Worm (Caenorhabditis elegans) whole organism, young adult: ENCODE results near the gene C45G9.6.
A peak's percentile ranks its signal among the peaks of the same experiment; 100 is the strongest.

ENCODE experiments used
- F22D6.2 ChIP-seq: sonication (generic microtip); optimal IDR thresholded peaks from 2 replicates; lab custom pipeline; 2016; ENCODE audit warnings: mild to moderate bottlenecking, missing genetic modification characterization, missing compliant biosample characterization
- F33H1.4 ChIP-seq: fragments of 200-800 bp; sonication (Bioruptor generic); IDR thresholded peaks from 2 replicates; pipeline ENCODE4 v1.3.6; 2022; ENCODE audit warnings: missing genetic modification reagents, missing genetic modification characterization, missing compliant biosample characterization
- F49E8.2 ChIP-seq: sonication (generic microtip); optimal IDR thresholded peaks from 3 replicates; lab custom pipeline; 2017; ENCODE audit warnings: missing genetic modification characterization, mild to moderate bottlenecking, missing compliant biosample characterization, antibody characterized with exemption, moderate library complexity; ENCODE audit not compliant: insufficient read depth
- F52B5.7 ChIP-seq: sonication (generic microtip); optimal IDR thresholded peaks from 2 replicates; lab custom pipeline; 2016; ENCODE audit warnings: mild to moderate bottlenecking, missing genetic modification characterization, missing compliant biosample characterization
- K12H6.12 ChIP-seq: fragments of 200-800 bp; sonication (Bioruptor generic); optimal IDR thresholded peaks from 2 replicates; lab custom pipeline; 2018; ENCODE audit warnings: mild to moderate bottlenecking, missing genetic modification characterization, missing compliant biosample characterization
- Y56A3A.18 ChIP-seq: fragments of 200-800 bp; sonication (Bioruptor generic); IDR thresholded peaks from 2 replicates; pipeline ENCODE4 v1.3.6; 2022; ENCODE audit warnings: missing genetic modification reagents, missing genetic modification characterization, missing compliant biosample characterization
- Y67H2A.10 ChIP-seq: fragments of 200-800 bp; sonication (Bioruptor generic); conservative IDR thresholded peaks from 2 replicates; pipeline ENCODE4 v1.3.6; 2022; ENCODE audit warnings: missing genetic modification reagents, missing genetic modification characterization, missing compliant biosample characterization
- ZK185.1 ChIP-seq: sonication (generic microtip); optimal IDR thresholded peaks from 2 replicates; lab custom pipeline; 2016; ENCODE audit warnings: mild to moderate bottlenecking, missing genetic modification characterization, missing compliant biosample characterization; ENCODE audit not compliant: poor library complexity, severe bottlenecking
- aptf-3 ChIP-seq: fragments of 200-800 bp; sonication (Bioruptor generic); IDR thresholded peaks from 2 replicates; pipeline ENCODE4 v1.3.6; 2022; ENCODE audit warnings: missing genetic modification characterization, missing compliant biosample characterization
- ceh-100 ChIP-seq: fragments of 200-800 bp; sonication (Bioruptor generic); IDR thresholded peaks from 2 replicates; pipeline ENCODE4 v1.3.6; 2022; ENCODE audit warnings: missing genetic modification reagents, missing genetic modification characterization, missing compliant biosample characterization
- ceh-27 ChIP-seq: fragments of 200-800 bp; sonication (Bioruptor generic); optimal IDR thresholded peaks from 2 replicates; lab custom pipeline; 2018; ENCODE audit warnings: mild to moderate bottlenecking, missing genetic modification characterization, moderate library complexity, missing compliant biosample characterization
- dpl-1 ChIP-seq: fragments of 150-350 bp; optimal IDR thresholded peaks from 2 replicates; lab custom pipeline; 2014; ENCODE audit warnings: missing biosample characterization, missing genetic modification reagents, missing genetic modification characterization
- efl-1 ChIP-seq: fragments of 150-350 bp; optimal IDR thresholded peaks from 2 replicates; lab custom pipeline; 2014; ENCODE audit warnings: missing biosample characterization, missing genetic modification reagents, missing genetic modification characterization
- egl-18 ChIP-seq: fragments of 200-800 bp; sonication (Bioruptor generic); IDR thresholded peaks from 2 replicates; pipeline ENCODE4 v1.3.6; 2022; ENCODE audit warnings: missing genetic modification reagents, missing genetic modification characterization, missing compliant biosample characterization
- ekl-4 ChIP-seq: fragments of 200-800 bp; sonication (Bioruptor generic); IDR thresholded peaks from 2 replicates; pipeline ENCODE4 v1.3.6; 2022; ENCODE audit warnings: missing genetic modification reagents, missing genetic modification characterization, missing compliant biosample characterization
- gei-17 ChIP-seq: fragments of 200-800 bp; sonication (Bioruptor generic); optimal IDR thresholded peaks from 2 replicates; lab custom pipeline; 2018; ENCODE audit warnings: mild to moderate bottlenecking, missing genetic modification characterization, missing compliant biosample characterization
- him-1 ChIP-seq: sonication (generic microtip); optimal IDR thresholded peaks from 2 replicates; lab custom pipeline; 2016; ENCODE audit warnings: missing genotype, missing genetic modification reagents, missing genetic modification characterization, missing compliant biosample characterization
- lsl-1 ChIP-seq: fragments of 200-800 bp; sonication (Bioruptor generic); optimal IDR thresholded peaks from 2 replicates; lab custom pipeline; 2018; ENCODE audit warnings: mild to moderate bottlenecking, missing genetic modification characterization, moderate library complexity, missing compliant biosample characterization
- lsy-27 ChIP-seq: sonication (generic microtip); optimal IDR thresholded peaks from 2 replicates; lab custom pipeline; 2017; ENCODE audit warnings: missing genetic modification characterization, mild to moderate bottlenecking, missing compliant biosample characterization, antibody characterized with exemption, missing genotype, borderline replicate concordance; ENCODE audit not compliant: insufficient read depth
- madf-3 ChIP-seq: fragments of 200-800 bp; sonication (Bioruptor generic); IDR thresholded peaks from 2 replicates; pipeline ENCODE4 v1.3.6; 2022; ENCODE audit warnings: missing genetic modification reagents, missing genetic modification characterization, missing compliant biosample characterization
- madf-6 ChIP-seq: fragments of 200-800 bp; sonication (Bioruptor generic); IDR thresholded peaks from 2 replicates; pipeline ENCODE4 v1.3.6; 2022; ENCODE audit warnings: missing genetic modification reagents, missing genetic modification characterization, missing compliant biosample characterization
- madf-8 ChIP-seq: fragments of 200-800 bp; sonication (Bioruptor generic); conservative IDR thresholded peaks from 2 replicates; pipeline ENCODE4 v1.3.6; 2022; ENCODE audit warnings: missing genetic modification reagents, missing genetic modification characterization, missing compliant biosample characterization
- mes-4 ChIP-seq: sonication (generic microtip); optimal IDR thresholded peaks from 2 replicates; lab custom pipeline; 2016; ENCODE audit warnings: missing genotype, missing genetic modification characterization, missing compliant biosample characterization
- nhr-120 ChIP-seq: fragments of 200-800 bp; sonication (Bioruptor generic); IDR thresholded peaks from 2 replicates; pipeline ENCODE4 v1.3.6; 2022; ENCODE audit warnings: missing genetic modification characterization, missing compliant biosample characterization
- nhr-179 ChIP-seq: sonication (generic microtip); optimal IDR thresholded peaks from 2 replicates; lab custom pipeline; 2016; ENCODE audit warnings: mild to moderate bottlenecking, missing genetic modification characterization, missing compliant biosample characterization
- nhr-27 ChIP-seq: fragments of 200-800 bp; sonication (Bioruptor generic); optimal IDR thresholded peaks from 2 replicates; lab custom pipeline; 2018; ENCODE audit warnings: mild to moderate bottlenecking, missing genetic modification characterization, moderate library complexity, missing compliant biosample characterization
- rcor-1 ChIP-seq: fragments of 200-800 bp; sonication (Bioruptor generic); IDR thresholded peaks from 2 replicates; pipeline ENCODE4 v1.3.6; 2022; ENCODE audit warnings: missing genetic modification reagents, missing genetic modification characterization, missing compliant biosample characterization
- rec-8 ChIP-seq, 2 experiments: sonication (generic microtip); optimal IDR thresholded peaks; 2 replicates each; lab custom pipeline; 2016; ENCODE audit warnings: mild to moderate bottlenecking in 2 of 2, missing genetic modification characterization in 2 of 2, missing genetic modification reagents in 2 of 2, missing genotype in 2 of 2, missing biosample characterization in 1 of 2, missing compliant biosample characterization in 1 of 2, moderate library complexity in 1 of 2
- repo-1 ChIP-seq: sonication (generic microtip); optimal IDR thresholded peaks from 2 replicates; lab custom pipeline; 2017; ENCODE audit warnings: mild to moderate bottlenecking, missing genetic modification characterization, missing compliant biosample characterization
- sdz-38 ChIP-seq: sonication (generic microtip); optimal IDR thresholded peaks from 2 replicates; lab custom pipeline; 2016; ENCODE audit warnings: missing genotype, missing genetic modification characterization, missing compliant biosample characterization
- snpc-4 ChIP-seq, 5 experiments: fragments of 150-350 bp in 1 of 5; sonication (generic microtip) in 4 of 5; optimal IDR thresholded peaks; 2 replicates each; lab custom pipeline; 2014 to 2018; ENCODE audit warnings: missing genetic modification characterization in 5 of 5, missing biosample characterization in 3 of 5, antibody characterized with exemption in 2 of 5, mild to moderate bottlenecking in 2 of 5, missing compliant biosample characterization in 2 of 5, missing genotype in 2 of 5, moderate library complexity in 2 of 5, missing genetic modification reagents in 1 of 5
- tlf-1 ChIP-seq: fragments of 200-800 bp; sonication (Bioruptor generic); optimal IDR thresholded peaks from 2 replicates; lab custom pipeline; 2018; ENCODE audit warnings: mild to moderate bottlenecking, missing genetic modification characterization, missing compliant biosample characterization
- unc-130 ChIP-seq: sonication (generic microtip); optimal IDR thresholded peaks from 2 replicates; lab custom pipeline; 2016; ENCODE audit warnings: missing genetic modification reagents, missing genetic modification characterization, missing compliant biosample characterization
- unc-62 ChIP-seq: fragments of 150-350 bp; optimal IDR thresholded peaks from 2 replicates; lab custom pipeline; 2014; ENCODE audit warnings: missing biosample characterization, missing genetic modification reagents, missing genetic modification characterization
- xnd-1 ChIP-seq: sonication (generic microtip); optimal IDR thresholded peaks from 2 replicates; lab custom pipeline; 2016; ENCODE audit warnings: missing genotype, missing genetic modification reagents, missing genetic modification characterization, missing compliant biosample characterization
- zfh-2 ChIP-seq: fragments of 200-800 bp; sonication (Bioruptor generic); conservative IDR thresholded peaks from 2 replicates; pipeline ENCODE4 v1.3.6; 2022; ENCODE audit warnings: missing genetic modification reagents, missing genetic modification characterization, missing compliant biosample characterization
- ztf-22 ChIP-seq: fragments of 200-800 bp; sonication (Bioruptor generic); optimal IDR thresholded peaks from 2 replicates; lab custom pipeline; 2018; ENCODE audit warnings: mild to moderate bottlenecking, missing genetic modification characterization, moderate library complexity, missing compliant biosample characterization
- ztf-26 ChIP-seq: sonication (generic microtip); optimal IDR thresholded peaks from 2 replicates; lab custom pipeline; 2017; ENCODE audit warnings: missing genetic modification characterization, missing compliant biosample characterization
- ztf-28 ChIP-seq: fragments of 200-800 bp; sonication (Bioruptor generic); IDR thresholded peaks from 2 replicates; pipeline ENCODE4 v1.3.6; 2022; ENCODE audit warnings: missing genetic modification reagents, missing genetic modification characterization, missing compliant biosample characterization

Gene C45G9.6

ce11 chrIII:5068675-5069233, 32.5 kb downstream of the C45G9.6 start, which contains the start of the genes C45G9.11 and C45G9.2 (continued):
- TF ChIP-seq xnd-1 (tag; lab: Kevin White, UChicago) (peak; percentile 50), ceh-100 (GFP tag; lab: Robert Waterston, UW) (peak; percentile 47; the same call in 1 of the 2 replicates), ztf-22 (no peak), nhr-27 (tag; lab: Kevin White, UChicago) (no peak), ceh-27 (peak; percentile 88), rec-8 (tag; optimal IDR thresholded peaks at IDR 0.05; lab: Kevin White, UChicago) (peak in 1 of 2 experiments; percentile 39), madf-6 (GFP tag; lab: Robert Waterston, UW) (peak; percentile 73; the same call in 1 of the 2 replicates), efl-1 (GFP tag; lab: Kevin White, UChicago) (peak; percentile 65), madf-8 (GFP tag; lab: Robert Waterston, UW) (peak; percentile 36), K12H6.12 (peak; percentile 31), him-1 (tag; lab: Kevin White, UChicago) (peak; percentile 61), ztf-28 (GFP tag; lab: Robert Waterston, UW) (peak; percentile 81; the same call in 1 of the 2 replicates), Y67H2A.10 (peak; percentile 57; the same call in 1 of the 2 replicates), rcor-1 (GFP tag; lab: Robert Waterston, UW) (peak; percentile 37; the same call in 1 of the 2 replicates), ztf-26 (tag; lab: Kevin White, UChicago) (no peak), lsl-1 (GFP tag; lab: Kevin White, UChicago) (peak; percentile 39), unc-130 (GFP tag; lab: Kevin White, UChicago) (peak; percentile 73), snpc-4 (GFP tag; optimal IDR thresholded peaks at IDR 0.05; lab: Kevin White, UChicago) (no peak), snpc-4 (tag; optimal IDR thresholded peaks at IDR 0.05; lab: Kevin White, UChicago) (peak in 1 of 4 experiments; percentile 45), tlf-1 (GFP tag; lab: Kevin White, UChicago) (peak; percentile 13), ZK185.1 (tag; lab: Kevin White, UChicago) (peak; percentile 85)

- no peak for TF ChIP-seq lsy-27
- TF ChIP-seq madf-3 (GFP tag; lab: Robert Waterston, UW) = no peak
- no peak for TF ChIP-seq aptf-3 (GFP tag; lab: Robert Waterston, UW)
- no peak for TF ChIP-seq dpl-1
- TF ChIP-seq Y67H2A.10 = no peak
- no peak for TF ChIP-seq F33H1.4
- no peak for TF ChIP-seq nhr-179
- no peak for TF ChIP-seq ekl-4 (GFP tag; lab: Robert Waterston, UW)
- TF ChIP-seq F52B5.7 (tag; lab: Kevin White, UChicago) = no peak
- no peak for TF ChIP-seq egl-18
- TF ChIP-seq snpc-4 (GFP tag; optimal IDR thresholded peaks at IDR 0.05; lab: Kevin White, UChicago) = no peak
- TF ChIP-seq snpc-4 (tag; optimal IDR thresholded peaks at IDR 0.05; lab: Kevin White, UChicago) = no peak
- no peak for TF ChIP-seq sdz-38 (tag; lab: Kevin White, UChicago)
- TF ChIP-seq, all 124 proteins: peak for 0
These were observed 35.3 kb downstream of the C45G9.6 start, which contains the start of gene C45G9.12 for ce11 chrIII:5071509-5071908. C45G9.12 (minus strand) TSS chrIII:5071609.

ce11 chrIII:5074398-5074797, 38.1 kb downstream of the C45G9.6 start, which contains the start of gene ttbk-6:
ttbk-6 (plus strand) TSS chrIII:5074698.
- TF ChIP-seq mes-4 (tag; lab: Kevin White, UChicago) = no peak
- no peak for TF ChIP-seq repo-1 (tag; lab: Kevin White, UChicago)
- TF ChIP-seq F52B5.7 (tag; lab: Kevin White, UChicago) = no peak
- TF ChIP-seq Y56A3A.18 (GFP tag; lab: Robert Waterston, UW) = no peak
- no peak for TF ChIP-seq gei-17 (GFP tag; lab: Kevin White, UChicago)
- TF ChIP-seq unc-62 = no peak
- no peak for TF ChIP-seq F22D6.2 (tag; lab: Kevin White, UChicago)
- no peak for TF ChIP-seq lsl-1 (GFP tag; lab: Kevin White, UChicago)
- no peak for TF ChIP-seq zfh-2 (GFP tag; lab: Robert Waterston, UW)
- no peak for TF ChIP-seq nhr-120 (GFP tag; lab: Robert Waterston, UW)
- TF ChIP-seq F49E8.2 (tag; lab: Kevin White, UChicago) = no peak
- TF ChIP-seq, all 124 proteins: peak for 0
